Fruit fly (Drosophila melanogaster) whole organism, wandering third instar larva: ENCODE results near the gene CG13380.

Source experiments
- Dfd ChIP-seq: fragments of >200 bp; optimal IDR thresholded peaks from 2 replicates; lab custom pipeline; 2017; ENCODE audit warnings: missing biosample characterization, missing genetic modification characterization
- Myc ChIP-seq: fragments of >200 bp; optimal IDR thresholded peaks from 2 replicates; lab custom pipeline; 2017
- dmrt93B ChIP-seq: fragments of 200-800 bp; sonication (Bioruptor generic); optimal IDR thresholded peaks from 2 replicates; lab custom pipeline; 2018; ENCODE audit warnings: missing biosample characterization, mild to moderate bottlenecking, missing genetic modification characterization
- ey ChIP-seq: fragments of 200-800 bp; sonication (Bioruptor generic); optimal IDR thresholded peaks from 2 replicates; lab custom pipeline; 2016; ENCODE audit warnings: missing biosample characterization, missing genetic modification characterization
- foxo ChIP-seq, 2 experiments: fragments of 200-800 bp; sonication (Bioruptor generic); optimal IDR thresholded peaks; 2 replicates in 1 of 2; 3 replicates in 1 of 2; lab custom pipeline; 2016 to 2017; ENCODE audit warnings: missing biosample characterization in 2 of 2, missing genetic modification characterization in 2 of 2
- h ChIP-seq: fragments of 200-800 bp; sonication (Bioruptor generic); optimal IDR thresholded peaks from 3 replicates; lab custom pipeline; 2016; ENCODE audit warnings: missing biosample characterization, mild to moderate bottlenecking, missing genetic modification characterization
- jim ChIP-seq: fragments of 175-275, 200-325 bp; sonication (Bioruptor generic); optimal IDR thresholded peaks from 2 replicates; lab custom pipeline; 2016; ENCODE audit warnings: missing biosample characterization, mild to moderate bottlenecking, missing genetic modification characterization
- lola ChIP-seq: fragments of >200 bp; optimal IDR thresholded peaks from 2 replicates; lab custom pipeline; 2017; ENCODE audit warnings: missing biosample characterization, missing genetic modification characterization
- psq ChIP-seq: fragments of 200-800 bp; sonication (Bioruptor generic); optimal IDR thresholded peaks from 3 replicates; lab custom pipeline; 2017; ENCODE audit warnings: missing biosample characterization, mild to moderate bottlenecking, missing genetic modification characterization, moderate library complexity

DNA sequence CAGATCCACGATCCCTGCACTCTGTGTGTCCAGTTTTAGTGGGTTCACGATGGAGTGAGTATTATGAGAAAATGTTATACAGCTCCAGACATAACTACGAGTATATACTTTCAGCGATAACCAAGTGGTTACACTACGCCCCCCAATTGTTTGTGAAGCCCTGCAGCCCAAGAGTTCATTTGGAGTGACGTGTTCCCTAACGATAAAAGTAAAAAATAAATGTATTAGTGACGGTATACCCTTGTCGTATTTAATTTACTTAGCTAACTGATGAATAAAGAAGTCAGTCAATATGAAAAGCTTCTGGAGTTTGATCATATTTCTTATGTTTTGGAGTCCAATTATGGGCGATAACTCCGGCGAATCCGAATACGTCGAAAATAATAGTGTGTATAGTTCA is 10.6 kb downstream of the CG13380 start, which contains the start of gene CG18231:
- no peak for TF ChIP-seq jim (GFP tag; lab: Kevin White, UChicago)
- no peak for TF ChIP-seq dmrt93B (GFP tag; lab: Kevin White, UChicago)
- no peak for TF ChIP-seq h
- TF ChIP-seq psq (GFP tag; lab: Kevin White, UChicago): no peak
- no peak for TF ChIP-seq ey (GFP tag; lab: Kevin White, UChicago)
- TF ChIP-seq Dfd (GFP tag; lab: Kevin White, UChicago): no peak
- no peak for TF ChIP-seq foxo (GFP tag; optimal IDR thresholded peaks at IDR 0.05; lab: Kevin White, UChicago)
- no peak for TF ChIP-seq Myc
- TF ChIP-seq lola: no peak
